Fruit fly (Drosophila melanogaster) whole organism: ENCODE measurements around the gene Dsk.

Experiments
- CG8478 ChIP-seq: fragments of >200 bp; optimal IDR thresholded peaks from 2 replicates; lab custom pipeline; 2018; ENCODE audit warnings: inconsistent platforms
- Dll ChIP-seq: fragments of >200 bp; optimal IDR thresholded peaks from 2 replicates; lab custom pipeline; 2017
- psq ChIP-seq: fragments of >200 bp; optimal IDR thresholded peaks from 2 replicates; lab custom pipeline; 2017

DNA sequence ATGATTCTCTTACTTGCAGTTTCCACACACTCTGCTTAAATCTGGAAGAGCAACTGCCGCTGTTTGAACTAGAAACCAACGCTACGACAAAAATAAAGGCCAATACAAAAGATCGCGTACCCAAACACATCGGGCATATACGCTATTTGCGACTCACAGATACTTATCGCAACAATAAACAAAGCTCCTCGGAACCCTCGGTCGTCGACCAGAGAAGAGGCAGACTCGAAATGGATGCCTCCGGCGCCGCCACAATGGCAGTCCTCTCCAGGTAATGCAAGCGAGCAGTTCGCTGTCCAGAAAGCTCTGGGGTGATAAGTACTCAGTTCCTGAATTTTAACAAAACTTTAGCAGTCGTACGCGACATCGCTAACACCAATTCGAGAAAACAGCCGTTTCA is 46.5 kb upstream of the Dsk start:
- TF ChIP-seq Dll (lab: Kevin White, UChicago): no peak
- no peak for TF ChIP-seq psq (lab: Kevin White, UChicago)
- TF ChIP-seq CG8478 (lab: Kevin White, UChicago): no peak
